Fruit fly (Drosophila melanogaster) whole organism: ENCODE results near the gene CG33229.

Experiments used
- CG8478 ChIP-seq: fragments of >200 bp; optimal IDR thresholded peaks from 2 replicates; lab custom pipeline; 2018; ENCODE audit warnings: inconsistent platforms
- Dll ChIP-seq: fragments of >200 bp; optimal IDR thresholded peaks from 2 replicates; lab custom pipeline; 2017
- EcR ChIP-seq, 2 experiments: fragments of >200 bp; optimal IDR thresholded peaks; 2 replicates each; lab custom pipeline; 2017; ENCODE audit warnings: missing biosample characterization in 2 of 2, missing genetic modification characterization in 2 of 2, missing genetic modification reagents in 2 of 2
- pan ChIP-seq: fragments of >200 bp; optimal IDR thresholded peaks from 2 replicates; lab custom pipeline; 2017
- psq ChIP-seq: fragments of >200 bp; optimal IDR thresholded peaks from 2 replicates; lab custom pipeline; 2017
- usp ChIP-seq: fragments of >200 bp; optimal IDR thresholded peaks from 2 replicates; lab custom pipeline; 2017; ENCODE audit warnings: missing biosample characterization, missing genetic modification characterization, mixed read lengths

The CG33229 gene

DNA sequence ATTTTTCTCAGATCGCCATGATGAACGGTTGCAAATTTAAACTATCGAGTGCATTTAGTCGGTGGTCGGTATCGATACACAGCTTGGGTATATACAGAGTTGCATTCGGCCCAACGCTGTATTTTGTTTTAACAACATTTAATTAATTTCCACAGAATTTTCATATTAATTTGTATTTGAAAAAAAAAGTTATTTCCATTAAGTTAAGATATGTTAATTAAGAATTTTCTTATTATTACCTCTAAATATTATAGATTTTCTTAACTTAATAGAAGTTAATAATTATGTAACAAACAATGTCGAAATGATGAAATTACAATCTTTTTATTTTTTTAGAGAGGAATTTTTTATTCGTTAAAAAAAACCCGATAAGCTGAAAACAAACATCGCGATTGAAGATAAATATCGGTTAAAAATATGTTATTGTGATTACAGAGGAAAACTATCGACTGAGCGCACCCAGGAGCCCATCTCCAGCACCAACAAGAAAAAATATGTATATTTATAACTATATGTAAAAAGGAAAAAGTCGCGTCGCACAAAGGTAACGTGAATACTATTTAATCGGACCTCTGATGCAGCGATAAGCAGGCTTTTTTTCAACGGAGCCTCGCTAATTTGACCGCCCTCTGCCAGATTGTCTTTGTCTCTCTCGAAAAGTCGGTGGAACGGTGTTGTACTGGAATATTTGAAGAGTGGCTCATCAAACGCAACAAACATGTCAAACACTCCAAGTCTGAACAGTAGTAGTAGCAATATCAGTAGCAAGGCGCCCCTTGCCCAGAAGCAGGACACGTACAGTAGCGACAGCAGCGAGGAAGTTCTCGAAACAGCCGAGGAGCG lies 23.7 kb upstream of the CG33229 start, which contains the start of the genes rno and mri:
rno (minus strand) TSS at position 9 of the 843 bp plus-strand sequence.
mri (plus strand) TSS at position 421 of the 843 bp plus-strand sequence.
- TF ChIP-seq psq (lab: Kevin White, UChicago): no peak
- no peak for TF ChIP-seq pan (lab: Kevin White, UChicago)
- no peak for TF ChIP-seq Dll (lab: Kevin White, UChicago)
- no peak for TF ChIP-seq CG8478 (lab: Kevin White, UChicago)

DNA sequence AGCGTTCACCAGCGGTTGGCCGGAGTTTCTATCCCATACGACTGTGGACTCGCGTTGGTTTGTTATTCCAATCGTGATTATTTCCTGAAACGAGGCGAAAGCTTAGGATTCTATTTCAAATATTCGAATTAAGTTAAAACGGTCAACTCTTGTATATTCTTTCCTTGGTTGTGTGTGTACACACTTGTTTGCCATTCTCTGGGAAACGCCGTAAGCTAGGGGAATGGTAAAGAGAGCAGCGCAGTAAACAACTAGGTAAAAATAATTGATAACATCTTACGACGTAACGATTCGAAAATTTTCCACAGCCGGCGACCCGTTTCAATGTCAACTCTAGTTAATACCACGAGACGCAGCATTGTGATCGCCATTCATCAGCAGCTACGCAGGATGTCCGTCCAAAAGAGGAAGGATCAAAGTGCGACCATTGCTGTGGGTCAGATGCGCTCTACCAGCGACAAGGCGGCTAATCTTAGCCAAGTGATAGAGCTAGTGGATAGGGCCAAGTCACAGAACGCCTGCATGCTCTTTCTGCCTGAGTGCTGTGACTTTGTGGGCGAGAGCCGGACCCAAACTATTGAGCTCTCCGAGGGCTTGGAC lies 20.0 kb upstream of the CG33229 start, which contains the start of gene NitFhit:
NitFhit (plus strand) TSS at position 195 of the 600 bp plus-strand sequence.
- TF ChIP-seq usp (GFP tag; lab: Kevin White, UChicago) (no peak), CG8478 (lab: Kevin White, UChicago) (no peak), psq (lab: Kevin White, UChicago) (no peak), EcR (GFP tag; optimal IDR thresholded peaks at IDR 0.05; lab: Kevin White, UChicago) (no peak), Dll (lab: Kevin White, UChicago) (no peak), pan (lab: Kevin White, UChicago) (no peak)

DNA sequence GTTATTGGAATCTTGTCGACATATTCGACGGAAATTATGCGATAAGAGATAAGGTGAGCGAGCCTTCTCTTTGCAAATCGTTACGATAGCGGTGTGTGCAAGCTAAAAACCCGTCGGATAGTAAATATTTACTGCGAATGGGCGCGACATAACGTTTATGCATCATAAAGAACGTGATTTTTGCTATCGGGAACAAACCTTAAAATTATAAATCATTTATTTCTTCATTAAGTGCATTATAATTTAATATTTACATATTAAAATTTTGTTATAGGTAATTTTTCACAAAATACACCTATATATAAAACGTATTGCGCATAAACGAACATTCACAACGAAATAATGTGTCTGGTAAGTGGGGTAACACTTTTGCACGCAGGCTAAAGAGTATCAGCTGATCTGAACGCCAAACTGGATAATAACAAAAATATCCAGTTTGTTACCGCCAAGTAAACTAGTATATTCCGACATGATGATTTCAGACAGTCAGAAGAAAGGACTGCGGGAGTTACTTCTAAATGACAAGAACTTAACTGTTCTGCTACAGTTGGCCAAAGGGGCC lies 17.8 kb upstream of the CG33229 start, which contains the start of the genes Gk1 and CG13876:
Gk1 (minus strand) TSS at position 122 of the 562 bp plus-strand sequence.
CG13876 (plus strand) TSS at position 412 of the 562 bp plus-strand sequence.
- no peak for TF ChIP-seq Dll (lab: Kevin White, UChicago)
- TF ChIP-seq psq (lab: Kevin White, UChicago): no peak
- no peak for TF ChIP-seq CG8478 (lab: Kevin White, UChicago)
- TF ChIP-seq usp (GFP tag; lab: Kevin White, UChicago): no peak
- no peak for TF ChIP-seq pan (lab: Kevin White, UChicago)
- no peak for TF ChIP-seq EcR (GFP tag; optimal IDR thresholded peaks at IDR 0.05; lab: Kevin White, UChicago)

DNA sequence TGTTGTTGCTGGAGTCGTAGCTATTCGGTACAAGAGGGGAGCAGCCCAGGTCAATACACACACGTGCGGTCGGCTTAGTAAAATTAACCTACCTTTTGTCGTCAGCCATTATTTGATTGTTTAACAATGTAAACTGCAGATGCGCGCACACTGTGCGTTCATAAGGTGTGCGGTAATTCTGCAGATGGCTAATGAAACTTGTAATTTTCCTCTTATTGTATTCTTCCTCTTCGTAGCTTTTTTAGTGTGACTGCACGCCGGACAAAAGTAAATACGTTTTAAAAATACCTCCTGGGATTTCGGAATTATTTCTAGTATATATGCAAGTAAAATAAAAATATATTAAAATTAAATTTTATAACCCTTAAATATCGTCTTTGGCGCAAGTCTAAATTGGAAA lies 12.5 kb upstream of the CG33229 start, which contains the start of gene Prp4k:
Prp4k (minus strand) TSS at position 258 of the 400 bp plus-strand sequence.
- TF ChIP-seq CG8478 (lab: Kevin White, UChicago) (no peak), EcR (GFP tag; optimal IDR thresholded peaks at IDR 0.05; lab: Kevin White, UChicago) (no peak)

DNA sequence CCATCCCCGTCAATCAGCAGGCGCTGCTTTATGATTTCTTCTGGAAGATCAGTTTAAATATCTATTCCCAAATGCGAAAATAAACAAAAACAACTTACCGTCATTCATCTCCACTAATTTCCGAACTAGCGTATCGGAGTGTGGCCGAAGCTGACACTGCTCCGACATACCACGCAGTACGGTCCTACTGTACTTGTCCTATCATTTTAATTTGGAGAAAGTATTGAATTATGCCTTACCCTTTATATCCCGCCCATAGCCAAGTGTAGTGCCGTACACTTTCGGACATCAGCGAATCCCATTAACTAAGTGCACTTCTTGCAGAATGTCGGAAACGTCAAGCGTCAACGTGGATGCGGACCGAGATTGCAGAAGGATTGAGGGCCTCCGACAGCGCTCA lies 11.1 kb upstream of the CG33229 start, which contains the start of the genes thoc7 and Dis3l2:
thoc7 (minus strand) TSS at position 168 of the 400 bp plus-strand sequence.
Dis3l2 (plus strand) TSS at position 190 of the 400 bp plus-strand sequence.
- TF ChIP-seq pan (lab: Kevin White, UChicago) (no peak), Dll (lab: Kevin White, UChicago) (no peak), usp (GFP tag; lab: Kevin White, UChicago) (no peak), psq (lab: Kevin White, UChicago) (no peak), EcR (GFP tag; optimal IDR thresholded peaks at IDR 0.05; lab: Kevin White, UChicago) (no peak)

DNA sequence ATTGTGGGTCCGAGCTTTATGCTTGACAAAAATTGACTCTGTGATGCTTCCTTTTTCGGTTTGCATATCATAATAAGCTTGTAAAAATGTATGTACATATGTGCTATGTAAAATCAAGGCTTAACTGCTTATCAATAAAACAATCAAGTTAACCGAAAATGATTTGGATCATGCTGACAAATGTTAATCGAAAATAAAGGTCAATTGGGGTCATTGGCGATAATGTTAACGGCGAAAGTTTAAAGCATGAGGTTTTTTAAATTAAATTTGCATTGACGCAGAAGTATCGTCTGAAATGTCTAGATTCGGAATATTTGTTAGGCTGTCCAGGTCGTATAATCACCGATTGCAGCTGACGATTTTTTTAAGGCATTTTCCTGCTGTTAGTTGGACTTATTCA lies 7.3 kb upstream of the CG33229 start, which contains the start of gene Kaz1-ORFB:
Kaz1-ORFB (plus strand) TSS at position 301 of the 400 bp plus-strand sequence.
- no peak for TF ChIP-seq usp (GFP tag; lab: Kevin White, UChicago)
- no peak for TF ChIP-seq CG8478 (lab: Kevin White, UChicago)
- TF ChIP-seq EcR (GFP tag; optimal IDR thresholded peaks at IDR 0.05; lab: Kevin White, UChicago): no peak
- no peak for TF ChIP-seq pan (lab: Kevin White, UChicago)
- no peak for TF ChIP-seq psq (lab: Kevin White, UChicago)
- TF ChIP-seq Dll (lab: Kevin White, UChicago): no peak

DNA sequence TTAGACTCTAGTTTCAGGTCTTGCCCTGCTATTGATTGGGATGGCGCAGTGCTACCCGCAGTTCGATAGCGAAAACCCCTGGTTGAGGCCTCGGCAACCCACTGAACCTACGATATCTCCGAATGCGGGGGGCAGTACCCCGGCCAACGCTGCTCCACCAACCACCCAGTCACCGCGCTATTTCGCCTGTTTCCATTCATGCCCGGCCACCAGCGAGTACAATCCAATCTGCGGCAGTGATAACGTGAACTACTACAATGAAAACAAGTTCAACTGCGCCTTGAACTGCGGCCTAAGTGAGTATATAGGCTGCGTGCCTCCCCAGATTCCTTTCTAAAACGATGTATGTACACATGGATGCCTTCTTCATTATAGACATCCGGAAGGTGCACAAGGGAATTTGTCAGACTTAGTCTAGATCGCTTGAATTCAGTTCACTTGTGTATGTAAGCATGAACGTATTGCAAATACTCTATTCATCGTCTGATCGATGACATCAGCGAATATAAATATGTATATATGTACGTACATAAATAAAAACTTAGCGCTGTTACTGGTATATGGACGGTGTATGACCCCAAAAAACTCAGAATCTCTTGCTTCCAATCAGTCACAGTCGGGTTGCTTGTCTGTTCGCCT lies 6.1 kb upstream of the CG33229 start, which contains the start of gene CG13877:
CG13877 (plus strand) TSS at position 589 of the 639 bp plus-strand sequence.
- no peak for TF ChIP-seq Dll (lab: Kevin White, UChicago)

DNA sequence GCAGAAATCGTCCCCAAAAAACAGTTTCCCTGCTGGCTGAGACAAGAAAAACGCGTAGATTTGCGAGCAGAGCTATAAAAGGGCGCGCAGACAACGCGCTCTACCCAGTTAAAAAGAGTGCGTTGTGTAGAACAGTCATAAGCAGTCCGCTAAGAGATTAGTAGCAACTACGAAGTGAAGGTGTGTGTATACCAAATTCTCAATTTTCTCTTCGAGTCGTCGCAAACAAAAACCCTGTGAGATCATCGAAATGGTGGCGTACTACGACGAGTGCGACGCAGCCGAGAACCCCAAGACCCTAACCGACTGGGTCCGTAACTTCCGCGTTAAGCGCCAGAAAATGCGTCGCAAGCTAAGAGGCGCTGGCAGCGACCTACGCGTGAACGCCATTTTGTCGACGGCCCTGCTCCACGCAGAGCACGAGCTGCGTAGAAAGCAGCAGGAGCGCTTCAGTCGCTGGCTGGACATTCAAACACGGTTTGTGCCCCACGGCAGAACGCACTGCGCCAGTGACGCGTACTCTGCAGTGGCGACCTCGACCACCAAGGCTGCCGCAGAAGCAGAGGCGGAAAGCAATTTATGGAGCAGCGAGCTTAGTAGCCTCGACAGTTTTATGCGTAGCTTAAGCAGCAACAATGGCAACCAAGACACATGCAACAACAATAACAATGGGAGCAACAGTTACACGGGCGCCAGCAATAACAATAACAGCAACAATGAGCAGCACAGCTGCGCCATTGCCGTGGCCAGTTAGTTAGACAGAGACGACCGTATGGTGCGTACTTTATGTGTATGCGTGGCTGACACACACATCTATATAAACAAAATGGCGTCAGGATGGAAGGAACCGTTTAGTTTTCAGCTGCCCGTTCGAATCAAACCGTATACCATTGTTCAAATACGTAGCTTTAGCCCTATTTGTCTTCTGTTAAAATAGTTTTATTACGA lies 626 bp downstream of the CG33229 start:
- peak; percentile 45 for TF ChIP-seq CG8478 (lab: Kevin White, UChicago)
- TF ChIP-seq usp (GFP tag; lab: Kevin White, UChicago): no peak
- no peak for TF ChIP-seq psq (lab: Kevin White, UChicago)
- no peak for TF ChIP-seq Dll (lab: Kevin White, UChicago)
- no peak for TF ChIP-seq pan (lab: Kevin White, UChicago)
- TF ChIP-seq EcR (GFP tag; optimal IDR thresholded peaks at IDR 0.05; lab: Kevin White, UChicago): no peak

DNA sequence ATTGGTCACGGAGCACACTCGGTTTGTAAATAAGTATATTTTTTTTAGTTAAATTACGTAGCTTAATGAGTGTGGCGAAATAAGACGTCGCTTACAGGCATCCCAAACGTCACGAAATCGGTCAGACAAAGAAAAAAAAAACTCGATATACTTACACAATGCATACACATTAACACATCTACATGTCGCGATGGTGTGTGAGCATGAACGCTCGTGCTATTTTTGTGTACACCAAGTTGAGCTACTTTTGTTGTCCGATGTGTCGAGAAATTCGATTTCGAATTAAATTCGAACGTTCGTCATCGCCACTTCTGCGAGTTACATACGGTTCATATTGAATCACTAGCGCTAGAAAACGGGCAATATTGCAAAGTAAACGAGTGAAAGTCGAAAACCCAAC lies 1.5 kb downstream of the CG33229 start:
- TF ChIP-seq Dll (lab: Kevin White, UChicago) (no peak), usp (GFP tag; lab: Kevin White, UChicago) (no peak), psq (lab: Kevin White, UChicago) (no peak), EcR (GFP tag; optimal IDR thresholded peaks at IDR 0.05; lab: Kevin White, UChicago) (no peak), pan (lab: Kevin White, UChicago) (no peak), CG8478 (lab: Kevin White, UChicago) (no peak)

DNA sequence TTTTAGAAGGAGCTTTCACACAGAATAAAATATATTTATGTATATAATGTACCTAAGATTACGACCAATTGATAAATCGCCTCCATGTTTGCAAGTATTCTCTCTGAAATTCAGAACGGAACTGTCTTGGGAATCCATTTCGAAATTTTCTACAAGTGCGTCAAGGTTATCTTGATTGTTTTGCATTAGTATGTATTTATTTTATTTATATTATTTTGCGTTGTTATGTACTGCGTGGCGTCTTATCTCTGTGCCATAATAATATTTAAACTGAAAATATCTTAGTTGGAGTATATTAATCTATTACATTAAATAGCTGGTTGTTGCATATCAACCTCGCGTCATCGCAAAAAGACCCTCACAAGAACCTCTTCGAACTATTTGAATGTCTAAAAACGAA lies 7.9 kb downstream of the CG33229 start, which contains the start of gene CG42846:
CG42846 (minus strand) TSS at position 101 of the 400 bp plus-strand sequence.
- no peak for TF ChIP-seq Dll (lab: Kevin White, UChicago)
